Fruit fly (Drosophila melanogaster) whole organism, pupa: ENCODE data around the gene CG42258.

Source experiments
- CG10348 ChIP-seq: fragments of 200-800 bp; sonication (Bioruptor generic); IDR thresholded peaks from 2 replicates; pipeline ENCODE4 v1.3.6; 2022; ENCODE audit warnings: missing biosample characterization, missing genetic modification characterization
- CG12605 ChIP-seq: fragments of 200-800 bp; sonication (Bioruptor generic); IDR thresholded peaks from 2 replicates; pipeline ENCODE4 v1.3.6; 2022; ENCODE audit warnings: missing biosample characterization, missing genetic modification characterization
- CG13204 ChIP-seq: fragments of 200-800 bp; sonication (Bioruptor generic); optimal IDR thresholded peaks from 2 replicates; lab custom pipeline; 2018; ENCODE audit warnings: missing biosample characterization, mild to moderate bottlenecking, missing genetic modification characterization, moderate library complexity
- CG14655 ChIP-seq: fragments of 200-800 bp; sonication (Bioruptor generic); optimal IDR thresholded peaks from 3 replicates; lab custom pipeline; 2017; ENCODE audit warnings: mild to moderate bottlenecking, missing biosample characterization, missing genetic modification reagents, missing genetic modification characterization
- CG15710 ChIP-seq: fragments of 200-800 bp; sonication (Bioruptor generic); optimal IDR thresholded peaks from 2 replicates; lab custom pipeline; 2018; ENCODE audit warnings: missing biosample characterization, mild to moderate bottlenecking, missing genetic modification characterization, moderate library complexity
- CG17806 ChIP-seq: fragments of 200-800 bp; sonication (Bioruptor generic); optimal IDR thresholded peaks from 2 replicates; lab custom pipeline; 2018; ENCODE audit warnings: missing biosample characterization, mild to moderate bottlenecking, missing genetic modification characterization, moderate library complexity
- CG32121 ChIP-seq: fragments of 200-800 bp; sonication (Bioruptor generic); IDR thresholded peaks from 2 replicates; pipeline ENCODE4 v1.3.6; 2022; ENCODE audit warnings: missing biosample characterization, missing genetic modification characterization
- CG34367 ChIP-seq: fragments of 200-800 bp; sonication (Bioruptor generic); optimal IDR thresholded peaks from 2 replicates; lab custom pipeline; 2018; ENCODE audit warnings: missing biosample characterization, mild to moderate bottlenecking, missing genetic modification characterization
- CG4496 ChIP-seq: fragments of 200-800 bp; sonication (Bioruptor generic); IDR thresholded peaks from 3 replicates; pipeline ENCODE4 v1.3.6; 2022; ENCODE audit warnings: missing biosample characterization, missing genetic modification characterization
- CG8159 ChIP-seq: fragments of 200-800 bp; sonication (Bioruptor generic); optimal IDR thresholded peaks from 3 replicates; lab custom pipeline; 2018; ENCODE audit warnings: missing biosample characterization, mild to moderate bottlenecking, missing genetic modification characterization, moderate library complexity
- CG8301 ChIP-seq: fragments of 200-800 bp; sonication (Bioruptor generic); optimal IDR thresholded peaks from 2 replicates; lab custom pipeline; 2018; ENCODE audit warnings: missing biosample characterization, mild to moderate bottlenecking, missing genetic modification characterization
- CG9948 ChIP-seq: fragments of 200-800 bp; sonication (Bioruptor generic); optimal IDR thresholded peaks from 2 replicates; lab custom pipeline; 2018; ENCODE audit warnings: missing biosample characterization, mild to moderate bottlenecking, missing genetic modification characterization, moderate library complexity
- D1 ChIP-seq: fragments of 200-800 bp; sonication (Bioruptor generic); optimal IDR thresholded peaks from 2 replicates; lab custom pipeline; 2018; ENCODE audit warnings: missing biosample characterization, mild to moderate bottlenecking, missing genetic modification characterization, moderate library complexity
- EcR ChIP-seq: fragments of 200-800 bp; sonication (Bioruptor generic); optimal IDR thresholded peaks from 3 replicates; lab custom pipeline; 2019; ENCODE audit warnings: missing biosample characterization, missing genetic modification characterization, mild to moderate bottlenecking, moderate library complexity, missing genetic modification reagents
- Ets98B ChIP-seq: fragments of 200-800 bp; sonication (Bioruptor generic); IDR thresholded peaks from 2 replicates; pipeline ENCODE4 v1.3.6; 2022; ENCODE audit warnings: missing biosample characterization, missing genetic modification characterization
- Pif1A ChIP-seq: fragments of 200-800 bp; sonication (Bioruptor generic); optimal IDR thresholded peaks from 3 replicates; lab custom pipeline; 2016; ENCODE audit warnings: missing biosample characterization, missing genetic modification characterization
- Pif1B ChIP-seq: fragments of 200-800 bp; sonication (Bioruptor generic); optimal IDR thresholded peaks from 3 replicates; lab custom pipeline; 2016; ENCODE audit warnings: missing biosample characterization, missing genetic modification characterization
- Snoo ChIP-seq: fragments of 200-800 bp; sonication (Bioruptor generic); optimal IDR thresholded peaks from 3 replicates; lab custom pipeline; 2017; ENCODE audit warnings: missing biosample characterization, mild to moderate bottlenecking, missing genetic modification characterization, inconsistent platforms
- fd96Ca ChIP-seq: fragments of 200-800 bp; sonication (Bioruptor generic); IDR thresholded peaks from 3 replicates; pipeline ENCODE4 v1.3.6; 2022; ENCODE audit warnings: missing biosample characterization, missing genetic modification characterization
- gl ChIP-seq: fragments of 200-800 bp; sonication (Bioruptor generic); optimal IDR thresholded peaks from 2 replicates; lab custom pipeline; 2018; ENCODE audit warnings: missing biosample characterization, mild to moderate bottlenecking, missing genetic modification characterization
- rn ChIP-seq: fragments of 200-800 bp; sonication (Bioruptor generic); IDR thresholded peaks from 2 replicates; pipeline ENCODE4 v1.3.6; 2022; ENCODE audit warnings: missing biosample characterization, missing genetic modification characterization

The CG42258 gene

DNA sequence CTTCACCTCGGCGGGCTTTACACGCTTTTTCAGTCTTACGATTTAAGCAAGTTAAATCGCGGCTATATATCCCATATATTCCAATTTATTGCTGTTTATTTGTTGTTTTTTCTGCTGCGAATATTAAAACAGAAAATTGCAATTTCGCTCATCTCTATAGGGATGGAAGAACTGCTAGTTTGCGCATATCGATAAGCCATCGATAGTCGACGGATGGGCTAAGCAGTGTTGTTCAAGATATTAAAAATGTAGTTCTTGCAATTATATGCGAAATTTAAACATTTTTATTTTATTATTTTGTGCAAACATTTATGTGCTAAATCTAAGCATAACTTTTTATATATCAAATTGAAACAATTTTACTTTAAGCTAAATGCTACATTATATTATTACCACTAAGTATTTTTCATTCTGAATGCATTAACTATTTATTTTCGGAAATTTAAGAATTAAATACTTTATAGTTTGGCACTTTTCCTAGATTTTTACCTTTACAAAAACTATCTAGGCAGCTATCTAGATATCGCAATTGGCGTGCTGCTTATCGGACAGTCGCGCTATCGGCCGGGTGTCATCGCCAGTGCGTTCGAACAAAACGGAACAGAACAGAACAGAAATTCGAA, at the start of gene CG42258, which contains the start of gene Rab40:
CG42258 (plus strand) TSS at position 593 of the 623 bp plus-strand sequence.
Rab40 (minus strand) TSS at position 177 of the 623 bp plus-strand sequence.
- TF ChIP-seq Pif1A (GFP tag; lab: Kevin White, UChicago): peak; percentile 17
- no peak for TF ChIP-seq CG12605 (GFP tag; lab: Robert Waterston, UW)
- no peak for TF ChIP-seq D1 (tag; lab: Kevin White, UChicago)
- peak; percentile 72 for TF ChIP-seq CG4496 (GFP tag; lab: Robert Waterston, UW)
- TF ChIP-seq Ets98B (GFP tag; lab: Robert Waterston, UW): peak; percentile 17; the same call in 1 of the 2 replicates
- peak; percentile 3 for TF ChIP-seq CG9948 (tag; lab: Kevin White, UChicago)
- peak; percentile 19 for TF ChIP-seq CG14655 (GFP tag; lab: Kevin White, UChicago)

DNA sequence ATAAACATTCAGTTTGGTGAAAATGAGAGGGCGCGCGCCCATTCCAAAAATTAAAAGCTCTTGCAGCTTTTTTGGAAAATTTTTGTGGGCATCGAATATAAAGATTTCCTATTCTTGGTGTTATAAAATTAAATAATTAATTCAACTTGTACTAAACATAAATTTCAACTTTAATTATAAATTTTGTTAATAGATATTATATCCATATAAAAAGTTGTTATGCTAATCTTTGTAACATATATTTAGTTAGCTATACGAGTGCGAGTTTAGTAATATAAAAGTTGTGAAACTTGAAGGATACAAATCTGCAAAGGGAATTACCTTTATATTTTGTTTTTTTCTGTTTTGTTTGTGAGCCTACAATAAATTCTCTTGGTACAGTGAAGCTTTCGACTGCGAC, 31.9 kb upstream of the CG42258 start:
- TF ChIP-seq CG32121 (GFP tag; lab: Robert Waterston, UW): no peak

DNA sequence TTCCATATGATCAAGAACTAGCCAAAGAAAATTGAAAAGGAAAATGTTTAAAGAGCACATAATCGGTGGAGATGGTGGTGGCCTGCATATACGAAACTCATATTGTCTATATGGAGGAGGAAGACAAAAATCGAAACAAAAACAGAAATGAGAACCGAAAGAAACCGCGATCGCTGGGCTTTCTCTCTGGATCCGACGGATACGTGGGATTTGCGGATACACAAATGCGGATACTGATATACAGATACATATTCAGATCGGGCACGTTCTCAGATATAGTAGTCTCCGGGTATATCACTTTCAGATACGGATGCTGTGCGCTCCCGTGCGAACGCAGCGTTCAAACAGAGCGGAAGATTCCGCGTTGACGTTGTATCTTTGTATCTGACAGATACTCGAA, 31.4 kb upstream of the CG42258 start, which contains the start of gene Pkcdelta:
Pkcdelta (plus strand) TSS at position 301 of the 400 bp plus-strand sequence.
- TF ChIP-seq CG17806 (tag; lab: Kevin White, UChicago) (no peak), CG4496 (GFP tag; lab: Robert Waterston, UW) (no peak), CG10348 (GFP tag; lab: Robert Waterston, UW) (no peak), CG15710 (no peak), Snoo (no peak), CG9948 (tag; lab: Kevin White, UChicago) (no peak), CG13204 (GFP tag; lab: Kevin White, UChicago) (no peak), CG14655 (GFP tag; lab: Kevin White, UChicago) (no peak), Ets98B (GFP tag; lab: Robert Waterston, UW) (no peak), EcR (no peak), CG8301 (no peak), Pif1A (GFP tag; lab: Kevin White, UChicago) (no peak), Pif1B (no peak), CG32121 (GFP tag; lab: Robert Waterston, UW) (no peak), CG12605 (GFP tag; lab: Robert Waterston, UW) (no peak), gl (tag; lab: Kevin White, UChicago) (no peak), D1 (tag; lab: Kevin White, UChicago) (no peak), CG8159 (no peak)
- TF ChIP-seq, all 21 proteins: peak for 0

dm6 chrX:12434604-12435003, 28.7 kb upstream of the CG42258 start:
- TF ChIP-seq CG9948 (tag; lab: Kevin White, UChicago) (no peak), EcR (no peak), CG34367 (tag; lab: Kevin White, UChicago) (no peak), Ets98B (GFP tag; lab: Robert Waterston, UW) (no peak), CG8159 (no peak), Pif1B (no peak), CG14655 (GFP tag; lab: Kevin White, UChicago) (no peak), CG4496 (GFP tag; lab: Robert Waterston, UW) (no peak), CG15710 (no peak), CG12605 (GFP tag; lab: Robert Waterston, UW) (no peak), D1 (tag; lab: Kevin White, UChicago) (no peak), rn (no peak), gl (tag; lab: Kevin White, UChicago) (no peak), CG8301 (no peak), Snoo (no peak), CG10348 (GFP tag; lab: Robert Waterston, UW) (no peak), CG17806 (tag; lab: Kevin White, UChicago) (no peak), Pif1A (GFP tag; lab: Kevin White, UChicago) (no peak)

dm6 chrX:12437099-12437498, 26.2 kb upstream of the CG42258 start:
- TF ChIP-seq CG9948 (tag; lab: Kevin White, UChicago) (no peak), Pif1B (no peak), Pif1A (GFP tag; lab: Kevin White, UChicago) (no peak), EcR (no peak), fd96Ca (no peak), CG12605 (GFP tag; lab: Robert Waterston, UW) (no peak), CG15710 (no peak), Ets98B (GFP tag; lab: Robert Waterston, UW) (no peak), CG14655 (GFP tag; lab: Kevin White, UChicago) (no peak), CG8159 (no peak), CG17806 (tag; lab: Kevin White, UChicago) (no peak), D1 (tag; lab: Kevin White, UChicago) (no peak), CG8301 (no peak), rn (no peak), CG32121 (GFP tag; lab: Robert Waterston, UW) (no peak), CG34367 (tag; lab: Kevin White, UChicago) (no peak), CG4496 (GFP tag; lab: Robert Waterston, UW) (no peak), CG10348 (GFP tag; lab: Robert Waterston, UW) (no peak), CG13204 (GFP tag; lab: Kevin White, UChicago) (no peak), gl (tag; lab: Kevin White, UChicago) (no peak)

DNA sequence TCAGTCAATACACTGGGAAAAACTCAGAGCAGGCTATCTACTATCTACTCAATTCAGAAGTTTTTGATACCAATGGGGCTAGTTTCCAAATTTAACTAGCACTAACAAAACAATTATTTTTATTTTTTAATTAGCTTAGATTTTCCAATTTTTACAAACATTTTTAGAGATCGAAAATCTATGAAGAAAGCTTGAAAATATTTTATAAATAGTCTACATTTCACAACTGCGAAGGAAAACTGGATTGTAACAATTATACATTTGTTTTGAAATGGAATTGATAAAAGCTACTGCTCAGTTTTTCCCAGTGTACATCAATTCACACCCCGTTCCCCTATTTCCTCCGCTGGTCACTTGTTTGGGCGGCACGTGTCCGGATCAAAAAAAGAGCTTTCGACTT, 15.5 kb upstream of the CG42258 start:
- TF ChIP-seq Pif1A (GFP tag; lab: Kevin White, UChicago): no peak
- TF ChIP-seq CG9948 (tag; lab: Kevin White, UChicago): no peak
- no peak for TF ChIP-seq fd96Ca
- no peak for TF ChIP-seq CG4496 (GFP tag; lab: Robert Waterston, UW)
- peak; percentile 5 for TF ChIP-seq CG8301
- 0 out of 2 replicates have a peak, but pooled peaks have one; percentile 10 for TF ChIP-seq CG32121 (GFP tag; lab: Robert Waterston, UW)
- peak; percentile 32 for TF ChIP-seq CG14655 (GFP tag; lab: Kevin White, UChicago)
